Worm (Caenorhabditis elegans): ENCODE measurements around the gene mrps-17.

Gene mrps-17

DNA sequence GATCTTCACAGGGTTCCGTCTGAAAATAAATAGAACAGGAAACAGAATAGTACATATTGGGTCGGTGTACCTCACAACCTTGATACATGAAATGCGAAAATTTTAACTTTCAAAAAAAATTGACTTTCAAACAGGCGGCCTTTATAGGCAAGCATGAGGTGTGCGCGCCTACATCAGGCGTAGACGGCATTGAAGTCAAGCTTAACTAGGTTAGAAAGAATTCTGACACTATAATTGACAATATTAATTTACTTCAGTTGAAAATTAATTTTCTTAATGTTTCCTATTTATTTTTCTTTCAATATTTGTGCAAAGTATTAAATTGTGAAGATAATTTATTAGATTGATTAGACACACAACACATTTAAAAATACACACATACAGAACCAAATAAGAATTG, 19.7 kb downstream of the mrps-17 start, which contains the start of gene C05D11.5:
Gene C05D11.5 (minus strand): TSS at position 101 of the 400 bp plus-strand sequence.
- TF ChIP-seq hlh-4 (tag; optimal IDR thresholded peaks at IDR 0.05) (no peak), ceh-8 (GFP tag; optimal IDR thresholded peaks at IDR 0.05) (no peak), nhr-71 (tag; optimal IDR thresholded peaks at IDR 0.05) (no peak), C04F5.9 (tag; optimal IDR thresholded peaks at IDR 0.05) (no peak)

DNA sequence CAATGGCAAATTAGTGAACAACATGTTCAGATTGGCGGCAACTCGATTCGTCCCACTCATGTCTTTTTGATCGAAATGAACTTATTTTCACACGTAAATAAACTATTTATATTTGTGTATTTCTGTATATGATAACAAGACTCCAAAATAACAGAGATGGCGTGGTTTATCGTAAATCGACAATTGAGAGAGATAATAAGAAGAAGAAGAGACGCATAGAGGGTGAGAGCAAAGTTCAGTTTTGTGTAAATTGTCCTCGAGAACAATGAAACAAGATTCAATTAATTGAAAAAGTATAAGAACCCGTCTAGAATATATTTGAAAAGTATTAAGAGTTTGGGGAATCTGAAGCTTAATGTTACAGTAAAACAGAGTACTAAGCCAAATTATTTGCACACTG, 20.2 kb downstream of the mrps-17 start:
- TF ChIP-seq C16A3.4 (tag; optimal IDR thresholded peaks at IDR 0.05) (peak; percentile 13), zip-4 (GFP tag; optimal IDR thresholded peaks at IDR 0.05) (no peak), mef-2 (tag; optimal IDR thresholded peaks at IDR 0.05) (no peak), unc-30 (tag; optimal IDR thresholded peaks at IDR 0.05) (no peak), pag-3 (tag; optimal IDR thresholded peaks at IDR 0.05; ENCODE audit: borderline replicate concordance, insufficient read depth) (no peak), ztf-11 (tag; optimal IDR thresholded peaks at IDR 0.05) (no peak), unc-62 (GFP tag; optimal IDR thresholded peaks at IDR 0.05) (no peak), Y116A8C.19 (tag; optimal IDR thresholded peaks at IDR 0.05; ENCODE audit: borderline replicate concordance) (no peak), skn-1 (tag; optimal IDR thresholded peaks at IDR 0.05) (no peak), lin-14 (GFP tag; optimal IDR thresholded peaks at IDR 0.05) (no peak), lin-35 (GFP tag; optimal IDR thresholded peaks at IDR 0.05) (peak in 1 of 2 experiments; percentile 29), snu-23 (GFP tag; optimal IDR thresholded peaks at IDR 0.05) (peak; percentile 11), fos-1 (tag; optimal IDR thresholded peaks at IDR 0.05) (no peak), ces-1 (GFP tag; optimal IDR thresholded peaks at IDR 0.05) (no peak), ceh-88 (GFP tag; IDR thresholded peaks at IDR 0.05) (no peak), ztf-4 (tag; optimal IDR thresholded peaks at IDR 0.05) (no peak), sup-37 (GFP tag; optimal IDR thresholded peaks at IDR 0.05) (no peak), aly-2 (tag; optimal IDR thresholded peaks at IDR 0.05) (no peak), lin-39 (tag; optimal IDR thresholded peaks at IDR 0.05) (no peak), hlh-17 (GFP tag; optimal IDR thresholded peaks at IDR 0.05; ENCODE audit: borderline replicate concordance) (no peak), alr-1 (tag; optimal IDR thresholded peaks at IDR 0.05; ENCODE audit: borderline replicate concordance) (no peak), lir-3 (tag; optimal IDR thresholded peaks at IDR 0.05; ENCODE audit: poor library complexity) (no peak), nhr-71 (tag; optimal IDR thresholded peaks at IDR 0.05) (peak; percentile 35), hlh-4 (tag; optimal IDR thresholded peaks at IDR 0.05) (no peak), fkh-8 (tag; optimal IDR thresholded peaks at IDR 0.05) (no peak), pqm-1 (tag; optimal IDR thresholded peaks at IDR 0.05) (no peak), elt-2 (tag; optimal IDR thresholded peaks at IDR 0.05) (peak; percentile 25), nhr-28 (tag; optimal IDR thresholded peaks at IDR 0.05) (no peak), lsy-2 (tag; optimal IDR thresholded peaks at IDR 0.05) (peak in 1 of 2 experiments; percentile 51), hpl-2 (GFP tag; optimal IDR thresholded peaks at IDR 0.05) (no peak), ceh-8 (GFP tag; optimal IDR thresholded peaks at IDR 0.05) (no peak), snpc-4 (tag; optimal IDR thresholded peaks at IDR 0.05) (no peak), swsn-7 (tag; optimal IDR thresholded peaks at IDR 0.05) (no peak), blmp-1 (tag; optimal IDR thresholded peaks at IDR 0.05) (peak; percentile 33), nhr-237 (tag; optimal IDR thresholded peaks at IDR 0.05) (no peak), isw-1 (GFP tag; IDR thresholded peaks at IDR 0.05) (no peak), grh-1 (GFP tag; IDR thresholded peaks at IDR 0.05) (no peak), nhr-12 (tag; optimal IDR thresholded peaks at IDR 0.05) (no peak), lin-13 (GFP tag; optimal IDR thresholded peaks at IDR 0.05) (no peak), sox-4 (tag; optimal IDR thresholded peaks at IDR 0.05) (no peak), unc-86 (tag; optimal IDR thresholded peaks at IDR 0.05) (no peak), zag-1 (tag; optimal IDR thresholded peaks at IDR 0.05) (no peak), jun-1 (tag; optimal IDR thresholded peaks at IDR 0.05) (no peak), nhr-76 (tag; optimal IDR thresholded peaks at IDR 0.05) (no peak), dpl-1 (GFP tag; optimal IDR thresholded peaks at IDR 0.05) (no peak), pax-3 (tag; optimal IDR thresholded peaks at IDR 0.05) (no peak), unc-130 (tag; optimal IDR thresholded peaks at IDR 0.05) (no peak), unc-98 (GFP tag; IDR thresholded peaks at IDR 0.05) (no peak), tbx-2 (tag; optimal IDR thresholded peaks at IDR 0.05) (no peak), C04F5.9 (tag; optimal IDR thresholded peaks at IDR 0.05) (no peak), tlp-1 (tag; optimal IDR thresholded peaks at IDR 0.05) (no peak)

Measured in whole organism, L1 larva.